Worm (Caenorhabditis elegans) whole organism, late embryonic: Measurements from ENCODE around the gene T01G5.8.

Experiments used
- C38D4.7 ChIP-seq: fragments of 200-800 bp; sonication (Bioruptor generic); optimal IDR thresholded peaks from 2 replicates; lab custom pipeline; 2018; ENCODE audit warnings: mild to moderate bottlenecking, missing genetic modification characterization, moderate library complexity, missing compliant biosample characterization
- F13H6.1 ChIP-seq: sonication (generic microtip); optimal IDR thresholded peaks from 2 replicates; lab custom pipeline; 2016; ENCODE audit warnings: missing genetic modification characterization, missing compliant biosample characterization
- K02D7.2 ChIP-seq: sonication (generic microtip); optimal IDR thresholded peaks from 2 replicates; lab custom pipeline; 2017; ENCODE audit warnings: mild to moderate bottlenecking, missing genetic modification characterization, missing compliant biosample characterization
- K09A11.1 ChIP-seq: sonication (generic microtip); optimal IDR thresholded peaks from 2 replicates; lab custom pipeline; 2017; ENCODE audit warnings: antibody characterized with exemption, mild to moderate bottlenecking, missing genetic modification characterization, missing compliant biosample characterization; ENCODE audit not compliant: insufficient read depth
- T23F11.4 ChIP-seq: fragments of 200-800 bp; sonication (Bioruptor generic); optimal IDR thresholded peaks from 2 replicates; lab custom pipeline; 2018; ENCODE audit warnings: mild to moderate bottlenecking, missing genetic modification characterization, missing compliant biosample characterization
- Y22D7AL.16 ChIP-seq: sonication (generic microtip); optimal IDR thresholded peaks from 2 replicates; lab custom pipeline; 2016; ENCODE audit warnings: missing genetic modification characterization, missing compliant biosample characterization
- ahr-1 ChIP-seq: sonication (generic microtip); optimal IDR thresholded peaks from 2 replicates; lab custom pipeline; 2016; ENCODE audit warnings: missing genetic modification characterization, missing compliant biosample characterization
- ama-1 ChIP-seq: fragments of 150-350 bp; optimal IDR thresholded peaks from 2 replicates; lab custom pipeline; 2014
- ceh-14 ChIP-seq: sonication (generic microtip); optimal IDR thresholded peaks from 2 replicates; lab custom pipeline; 2016; ENCODE audit warnings: missing genotype, missing genetic modification characterization, missing compliant biosample characterization
- ceh-18 ChIP-seq: sonication (generic microtip); optimal IDR thresholded peaks from 2 replicates; lab custom pipeline; 2016; ENCODE audit warnings: missing genetic modification characterization, missing compliant biosample characterization
- ceh-19 ChIP-seq: fragments of 200-800 bp; sonication (Bioruptor generic); optimal IDR thresholded peaks from 2 replicates; lab custom pipeline; 2018; ENCODE audit warnings: mild to moderate bottlenecking, missing genetic modification characterization, missing compliant biosample characterization
- ceh-2 ChIP-seq: sonication (generic microtip); optimal IDR thresholded peaks from 2 replicates; lab custom pipeline; 2016; ENCODE audit warnings: missing genotype, missing genetic modification characterization, missing compliant biosample characterization
- ceh-22 ChIP-seq: sonication (generic microtip); optimal IDR thresholded peaks from 2 replicates; lab custom pipeline; 2017; ENCODE audit warnings: missing biosample characterization, missing genetic modification characterization
- ceh-24 ChIP-seq: sonication (generic microtip); optimal IDR thresholded peaks from 2 replicates; lab custom pipeline; 2016; ENCODE audit warnings: mild to moderate bottlenecking, missing genetic modification characterization, missing compliant biosample characterization
- ceh-30 ChIP-seq: fragments of 150-350 bp; optimal IDR thresholded peaks from 2 replicates; lab custom pipeline; 2014; ENCODE audit warnings: missing biosample characterization, missing genetic modification characterization
- ceh-34 ChIP-seq: sonication (generic microtip); optimal IDR thresholded peaks from 2 replicates; lab custom pipeline; 2016; ENCODE audit warnings: mild to moderate bottlenecking, missing genetic modification characterization, missing compliant biosample characterization
- ceh-45 ChIP-seq: fragments of 200-800 bp; sonication (Bioruptor generic); IDR thresholded peaks from 2 replicates; pipeline ENCODE4 v1.3.6; 2022; ENCODE audit warnings: missing genetic modification reagents, missing genetic modification characterization, missing compliant biosample characterization
- ceh-48 ChIP-seq: sonication (generic microtip); optimal IDR thresholded peaks from 2 replicates; lab custom pipeline; 2016; ENCODE audit warnings: missing genetic modification characterization, inconsistent platforms, missing compliant biosample characterization
- ceh-9 ChIP-seq: sonication (generic microtip); optimal IDR thresholded peaks from 2 replicates; lab custom pipeline; 2016; ENCODE audit warnings: mild to moderate bottlenecking, missing genetic modification characterization, inconsistent platforms, missing compliant biosample characterization
- che-1 ChIP-seq: sonication (generic microtip); optimal IDR thresholded peaks from 2 replicates; lab custom pipeline; 2016; ENCODE audit warnings: mild to moderate bottlenecking, missing genetic modification characterization, missing compliant biosample characterization
- dmd-4 ChIP-seq: sonication (generic microtip); optimal IDR thresholded peaks from 2 replicates; lab custom pipeline; 2016; ENCODE audit warnings: borderline replicate concordance, missing genetic modification characterization, missing compliant biosample characterization
- dve-1 ChIP-seq: sonication (generic microtip); optimal IDR thresholded peaks from 2 replicates; lab custom pipeline; 2017; ENCODE audit warnings: antibody characterized with exemption, mild to moderate bottlenecking, missing genetic modification characterization, missing compliant biosample characterization
- elt-2 ChIP-seq: sonication (generic microtip); optimal IDR thresholded peaks from 2 replicates; lab custom pipeline; 2016; ENCODE audit warnings: missing genetic modification reagents, missing genetic modification characterization, missing compliant biosample characterization
- elt-4 ChIP-seq: sonication (generic microtip); optimal IDR thresholded peaks from 2 replicates; lab custom pipeline; 2016; ENCODE audit warnings: missing genetic modification characterization, missing compliant biosample characterization
- ets-4 ChIP-seq: sonication (generic microtip); optimal IDR thresholded peaks from 2 replicates; lab custom pipeline; 2016; ENCODE audit warnings: missing genetic modification characterization, missing compliant biosample characterization
- fax-1 ChIP-seq: sonication (generic microtip); optimal IDR thresholded peaks from 2 replicates; lab custom pipeline; 2016; ENCODE audit warnings: missing genotype, missing genetic modification characterization, missing compliant biosample characterization
- fkh-6 ChIP-seq: sonication (generic microtip); optimal IDR thresholded peaks from 2 replicates; lab custom pipeline; 2016; ENCODE audit warnings: missing genetic modification characterization, missing compliant biosample characterization
- hlh-13 ChIP-seq: fragments of 200-800 bp; sonication (Bioruptor generic); optimal IDR thresholded peaks from 2 replicates; lab custom pipeline; 2018; ENCODE audit warnings: mild to moderate bottlenecking, missing genetic modification characterization, missing compliant biosample characterization
- hlh-15 ChIP-seq: sonication (generic microtip); optimal IDR thresholded peaks from 2 replicates; lab custom pipeline; 2016; ENCODE audit warnings: missing genetic modification characterization, missing compliant biosample characterization
- hlh-30 ChIP-seq: sonication (generic microtip); optimal IDR thresholded peaks from 2 replicates; lab custom pipeline; 2017; ENCODE audit warnings: antibody characterized with exemption, missing genetic modification characterization, missing compliant biosample characterization; ENCODE audit not compliant: insufficient read depth
- hlh-8 ChIP-seq: sonication (generic microtip); optimal IDR thresholded peaks from 2 replicates; lab custom pipeline; 2016; ENCODE audit warnings: missing genotype, missing genetic modification characterization, missing compliant biosample characterization
- nfya-1 ChIP-seq: sonication (generic microtip); optimal IDR thresholded peaks from 2 replicates; lab custom pipeline; 2017; ENCODE audit warnings: missing genetic modification characterization, mild to moderate bottlenecking, missing compliant biosample characterization, antibody characterized with exemption, moderate library complexity
- nhr-11 ChIP-seq: fragments of 150-350 bp; optimal IDR thresholded peaks from 2 replicates; lab custom pipeline; 2014; ENCODE audit warnings: missing biosample characterization, missing genetic modification characterization
- pag-3 ChIP-seq: sonication (generic microtip); optimal IDR thresholded peaks from 2 replicates; lab custom pipeline; 2016; ENCODE audit warnings: missing compliant biosample characterization, missing genetic modification characterization, borderline replicate concordance
- pat-9 ChIP-seq: fragments of 200-800 bp; sonication (Bioruptor generic); optimal IDR thresholded peaks from 2 replicates; lab custom pipeline; 2018; ENCODE audit warnings: mild to moderate bottlenecking, missing genetic modification characterization, moderate library complexity, missing compliant biosample characterization
- pha-2 ChIP-seq: sonication (generic microtip); optimal IDR thresholded peaks from 2 replicates; lab custom pipeline; 2017; ENCODE audit warnings: mild to moderate bottlenecking, missing genetic modification characterization, missing compliant biosample characterization
- pha-4 ChIP-seq: fragments of 150-350 bp; optimal IDR thresholded peaks from 2 replicates; lab custom pipeline; 2018; ENCODE audit warnings: missing biosample characterization, missing genetic modification reagents, missing genetic modification characterization
- pqm-1 ChIP-seq: sonication (generic microtip); optimal IDR thresholded peaks from 2 replicates; lab custom pipeline; 2016; ENCODE audit warnings: missing genetic modification characterization, missing compliant biosample characterization
- pros-1 ChIP-seq: fragments of 150-350 bp; optimal IDR thresholded peaks from 2 replicates; lab custom pipeline; 2014; ENCODE audit warnings: missing biosample characterization, missing genetic modification reagents, missing genetic modification characterization
- ref-2 ChIP-seq: sonication (generic microtip); optimal IDR thresholded peaks from 2 replicates; lab custom pipeline; 2016; ENCODE audit warnings: missing genetic modification characterization, missing compliant biosample characterization
- sdc-2 ChIP-seq: sonication (generic microtip); optimal IDR thresholded peaks from 2 replicates; lab custom pipeline; 2016; ENCODE audit warnings: missing genotype, missing genetic modification characterization, missing compliant biosample characterization
- syd-9 ChIP-seq: sonication (generic microtip); optimal IDR thresholded peaks from 2 replicates; lab custom pipeline; 2016; ENCODE audit warnings: mild to moderate bottlenecking, missing genetic modification characterization, moderate library complexity, missing compliant biosample characterization
- tbx-7 ChIP-seq: sonication (generic microtip); optimal IDR thresholded peaks from 2 replicates; lab custom pipeline; 2016; ENCODE audit warnings: missing genotype, missing genetic modification characterization, missing compliant biosample characterization
- unc-3 ChIP-seq, 2 experiments: fragments of 200-800 bp in 1 of 2; sonication (Bioruptor generic) in 1 of 2; sonication (generic microtip) in 1 of 2; conservative IDR thresholded peaks in 1 of 2; optimal IDR thresholded peaks in 1 of 2; 2 replicates each; pipeline versions ENCODE4 v1.3.6 to Lab custom; 2016 to 2022; ENCODE audit warnings: missing compliant biosample characterization in 2 of 2, missing genetic modification characterization in 2 of 2, missing genetic modification reagents in 1 of 2
- unc-42 ChIP-seq: sonication (generic microtip); optimal IDR thresholded peaks from 2 replicates; lab custom pipeline; 2016; ENCODE audit warnings: missing genotype, missing genetic modification characterization, missing compliant biosample characterization
- unc-86 ChIP-seq: sonication (generic microtip); optimal IDR thresholded peaks from 2 replicates; lab custom pipeline; 2016; ENCODE audit warnings: missing genetic modification characterization, missing compliant biosample characterization

T01G5.8 gene

ce11 chrV:15071015-15071810 lies 44.9 kb upstream of the T01G5.8 start, which contains the start of gene unc-76 (continued):
- no peak for TF ChIP-seq pag-3
- no peak for TF ChIP-seq ceh-30
- no peak for TF ChIP-seq pha-2 (tag; lab: Kevin White, UChicago)
- peak; percentile 28 for TF ChIP-seq hlh-30 (tag; lab: Kevin White, UChicago)
- peak; percentile 18 for TF ChIP-seq unc-86 (tag; lab: Kevin White, UChicago)
- no peak for TF ChIP-seq hlh-13 (GFP tag; lab: Kevin White, UChicago)
- peak; percentile 92 for TF ChIP-seq dve-1 (tag; lab: Kevin White, UChicago)
- TF ChIP-seq K02D7.2 (tag; lab: Kevin White, UChicago): no peak
- TF ChIP-seq ama-1 (lab: Kevin White, UChicago): no peak
- TF ChIP-seq hlh-8 (tag; lab: Kevin White, UChicago): peak; percentile 67
- TF ChIP-seq K09A11.1 (tag; lab: Kevin White, UChicago): peak; percentile 3
- TF ChIP-seq ceh-14 (tag; lab: Kevin White, UChicago): peak; percentile 74
- peak; percentile 55 for TF ChIP-seq ref-2
- peak; percentile 98 for TF ChIP-seq ceh-34 (tag; lab: Kevin White, UChicago)
- TF ChIP-seq ceh-2 (tag; lab: Kevin White, UChicago): peak; percentile 60
- no peak for TF ChIP-seq che-1 (tag; lab: Kevin White, UChicago)
- TF ChIP-seq ceh-18: peak; percentile 95
- peak; percentile 73 for TF ChIP-seq pros-1 (tag; lab: Kevin White, UChicago)
- no peak for TF ChIP-seq sdc-2 (tag; lab: Kevin White, UChicago)
- TF ChIP-seq unc-42 (tag; lab: Kevin White, UChicago): peak; percentile 90
- peak; percentile 24 for TF ChIP-seq syd-9 (tag; lab: Kevin White, UChicago)
- TF ChIP-seq unc-3 (GFP tag; conservative IDR thresholded peaks at IDR 0.05; lab: Robert Waterston, UW): no peak
- TF ChIP-seq unc-3 (tag; optimal IDR thresholded peaks at IDR 0.05; lab: Kevin White, UChicago): peak; percentile 57
- TF ChIP-seq hlh-15 (tag; lab: Kevin White, UChicago): no peak
- no peak for TF ChIP-seq ceh-19 (GFP tag; lab: Kevin White, UChicago)
- TF ChIP-seq pqm-1 (tag; lab: Kevin White, UChicago): no peak
- TF ChIP-seq ceh-22 (tag; lab: Kevin White, UChicago): no peak
- peak; percentile 52 for TF ChIP-seq ceh-48 (tag; lab: Kevin White, UChicago)
- no peak for TF ChIP-seq ceh-24
- no peak for TF ChIP-seq ahr-1 (tag; lab: Kevin White, UChicago)
- no peak for TF ChIP-seq pat-9
- TF ChIP-seq ceh-9 (tag; lab: Kevin White, UChicago): no peak
- no peak for TF ChIP-seq T23F11.4
- TF ChIP-seq C38D4.7 (GFP tag; lab: Kevin White, UChicago): no peak
- no peak for TF ChIP-seq nhr-11 (tag; lab: Kevin White, UChicago)
- no peak for TF ChIP-seq elt-4 (tag; lab: Kevin White, UChicago)
- no peak for TF ChIP-seq dmd-4 (tag; lab: Kevin White, UChicago)
- TF ChIP-seq elt-2 (tag; lab: Kevin White, UChicago): no peak
- TF ChIP-seq pha-4: no peak
- TF ChIP-seq fkh-6 (tag; lab: Kevin White, UChicago): peak; percentile 6
- TF ChIP-seq tbx-7 (tag; lab: Kevin White, UChicago): no peak
- TF ChIP-seq nfya-1 (tag; lab: Kevin White, UChicago): peak; percentile 89
- no peak for TF ChIP-seq ets-4 (tag; lab: Kevin White, UChicago)
- TF ChIP-seq Y22D7AL.16 (tag; lab: Kevin White, UChicago): no peak
- no peak for TF ChIP-seq ceh-45 (GFP tag; lab: Robert Waterston, UW)
- peak; percentile 52 for TF ChIP-seq F13H6.1
- peak; percentile 32 for TF ChIP-seq fax-1 (tag; lab: Kevin White, UChicago)
- TF ChIP-seq, all 69 proteins: peak for 26
